Worm (Caenorhabditis elegans): ENCODE results near the gene Y9C2UA.1.

ce11 chrII:9139172-9139700 is at the start of gene Y9C2UA.1:
- TF ChIP-seq hmg-1.2 (GFP tag; IDR thresholded peaks at IDR 0.05) (no peak), efl-1 (GFP tag; optimal IDR thresholded peaks at IDR 0.05) (no peak), C06A6.2 (GFP tag; conservative IDR thresholded peaks at IDR 0.05) (no peak), unc-62 (GFP tag; optimal IDR thresholded peaks at IDR 0.05) (no peak)
